Fruit fly (Drosophila melanogaster) whole organism, embryonic: ENCODE results near the gene CG3040.

ENCODE experiments used
- CG10366 ChIP-seq: fragments of 200-800 bp; sonication (Bioruptor generic); IDR thresholded peaks from 2 replicates; pipeline ENCODE4 v1.3.6; 2022; ENCODE audit warnings: missing biosample characterization, missing genetic modification characterization
- CG12942 ChIP-seq: fragments of 200-800 bp; sonication (Bioruptor generic); optimal IDR thresholded peaks from 3 replicates; lab custom pipeline; 2016; ENCODE audit warnings: missing biosample characterization, missing genetic modification characterization
- CG15269 ChIP-seq: fragments of 200-800 bp; sonication (Bioruptor generic); optimal IDR thresholded peaks from 2 replicates; lab custom pipeline; 2018; ENCODE audit warnings: missing biosample characterization, mild to moderate bottlenecking, missing genetic modification characterization, moderate library complexity
- CG1602 ChIP-seq: fragments of 200-800 bp; sonication (Bioruptor generic); optimal IDR thresholded peaks from 3 replicates; lab custom pipeline; 2016; ENCODE audit warnings: missing biosample characterization, missing genetic modification characterization
- CG16813 ChIP-seq: fragments of 200-800 bp; sonication (Bioruptor generic); IDR thresholded peaks from 3 replicates; pipeline ENCODE4 v1.3.6; 2022; ENCODE audit warnings: missing biosample characterization, missing genetic modification characterization; ENCODE audit not compliant: partially characterized antibody
- CG17328 ChIP-seq: fragments of 200-800 bp; sonication (Bioruptor generic); IDR thresholded peaks from 2 replicates; pipeline ENCODE4 v1.3.6; 2022; ENCODE audit warnings: missing biosample characterization, missing genetic modification characterization
- CG18262 ChIP-seq: fragments of 200-800 bp; optimal IDR thresholded peaks from 3 replicates; lab custom pipeline; 2019; ENCODE audit warnings: missing biosample characterization, mild to moderate bottlenecking, missing genetic modification characterization, moderate library complexity
- CG18599 ChIP-seq: fragments of 200-800 bp; sonication (Bioruptor generic); optimal IDR thresholded peaks from 3 replicates; lab custom pipeline; 2017; ENCODE audit warnings: missing biosample characterization, missing genetic modification characterization, mild to moderate bottlenecking, moderate library complexity, missing genetic modification reagents
- CG2116 ChIP-seq: fragments of 200-800 bp; sonication (Bioruptor generic); optimal IDR thresholded peaks from 3 replicates; lab custom pipeline; 2018; ENCODE audit warnings: missing biosample characterization, mild to moderate bottlenecking, missing genetic modification characterization
- CG32532 ChIP-seq: fragments of 200-800 bp; sonication (Bioruptor generic); IDR thresholded peaks from 2 replicates; pipeline ENCODE4 v1.3.6; 2022; ENCODE audit warnings: missing biosample characterization, missing genetic modification characterization
- CG32767 ChIP-seq: fragments of 200-800 bp; sonication (Bioruptor generic); IDR thresholded peaks from 2 replicates; pipeline ENCODE4 v1.3.6; 2022; ENCODE audit warnings: missing biosample characterization, missing genetic modification characterization
- CG3726 ChIP-seq: fragments of 200-800 bp; sonication (Bioruptor generic); IDR thresholded peaks from 3 replicates; pipeline ENCODE4, ENCODE4 v1.3.6; 2022; ENCODE audit warnings: missing biosample characterization, missing genetic modification characterization
- CG4424 ChIP-seq: fragments of 200-800 bp; sonication (Bioruptor generic); optimal IDR thresholded peaks from 3 replicates; lab custom pipeline; 2016; ENCODE audit warnings: missing biosample characterization, missing genetic modification characterization
- CG5245 ChIP-seq: fragments of 200-800 bp; sonication (Bioruptor generic); optimal IDR thresholded peaks from 3 replicates; lab custom pipeline; 2016; ENCODE audit warnings: missing biosample characterization, missing genetic modification characterization
- CG6272 ChIP-seq: fragments of 200-800 bp; sonication (Bioruptor generic); IDR thresholded peaks from 2 replicates; pipeline ENCODE4 v1.3.6; 2022; ENCODE audit warnings: missing biosample characterization, missing genetic modification characterization
- D ChIP-seq, 2 experiments: fragments of 200-800 bp in 1 of 2; fragments of >200 bp in 1 of 2; sonication (Bioruptor generic) in 1 of 2; optimal IDR thresholded peaks; 2 replicates in 1 of 2; 3 replicates in 1 of 2; lab custom pipeline; 2017; ENCODE audit warnings: mild to moderate bottlenecking in 1 of 2, missing biosample characterization in 1 of 2, missing genetic modification characterization in 1 of 2, missing genetic modification reagents in 1 of 2
- Dek ChIP-seq: fragments of 200-800 bp; sonication (Bioruptor generic); optimal IDR thresholded peaks from 3 replicates; lab custom pipeline; 2019; ENCODE audit warnings: missing biosample characterization, mild to moderate bottlenecking, missing genetic modification characterization, moderate library complexity
- Dref ChIP-seq: fragments of 200-800 bp; sonication (Bioruptor generic); IDR thresholded peaks from 2 replicates; pipeline ENCODE4 v1.3.6; 2022; ENCODE audit warnings: missing biosample characterization, missing genetic modification characterization
- HHEX ChIP-seq: fragments of 200-800 bp; sonication (Bioruptor generic); optimal IDR thresholded peaks from 3 replicates; lab custom pipeline; 2017; ENCODE audit warnings: missing biosample characterization, mild to moderate bottlenecking, missing genetic modification characterization, missing genetic modification reagents
- Hr78 ChIP-seq, 2 experiments: fragments of 200-800 bp in 1 of 2; fragments of >200 bp in 1 of 2; sonication (Bioruptor generic) in 1 of 2; optimal IDR thresholded peaks; 2 replicates each; lab custom pipeline; 2017 to 2019; ENCODE audit warnings: missing biosample characterization in 2 of 2, missing genetic modification characterization in 2 of 2, mild to moderate bottlenecking in 1 of 2, moderate library complexity in 1 of 2
- Lpt ChIP-seq: fragments of >200 bp; optimal IDR thresholded peaks from 2 replicates; lab custom pipeline; 2018; ENCODE audit warnings: missing biosample characterization, missing genetic modification characterization
- MESR4 ChIP-seq: fragments of 200-800 bp; sonication (Bioruptor generic); optimal IDR thresholded peaks from 2 replicates; lab custom pipeline; 2018; ENCODE audit warnings: missing biosample characterization, mild to moderate bottlenecking, missing genetic modification characterization, moderate library complexity
- MTF-1 ChIP-seq: fragments of 200-800 bp; sonication (Bioruptor generic); optimal IDR thresholded peaks from 2 replicates; lab custom pipeline; 2018; ENCODE audit warnings: missing biosample characterization, mild to moderate bottlenecking, missing genetic modification characterization, borderline replicate concordance
- Meics ChIP-seq: fragments of 200-800 bp; sonication (Bioruptor generic); optimal IDR thresholded peaks from 2 replicates; lab custom pipeline; 2017; ENCODE audit warnings: missing biosample characterization, mild to moderate bottlenecking, missing genetic modification characterization
- Neu2 ChIP-seq: fragments of 200-800 bp; sonication (Bioruptor generic); optimal IDR thresholded peaks from 3 replicates; lab custom pipeline; 2016; ENCODE audit warnings: missing biosample characterization, missing genetic modification characterization, borderline replicate concordance
- Nf-YA ChIP-seq: fragments of 200-800 bp; sonication (Bioruptor generic); IDR thresholded peaks from 2 replicates; pipeline ENCODE4 v1.3.6; 2022; ENCODE audit warnings: missing biosample characterization, missing genetic modification characterization
- Xbp1 ChIP-seq: fragments of 200-800 bp; sonication (Bioruptor generic); optimal IDR thresholded peaks from 3 replicates; lab custom pipeline; 2016; ENCODE audit warnings: missing biosample characterization, mild to moderate bottlenecking, missing genetic modification characterization
- ara ChIP-seq: fragments of 200-800 bp; sonication (Bioruptor generic); IDR thresholded peaks from 2 replicates; pipeline ENCODE4 v1.3.6; 2022; ENCODE audit warnings: missing biosample characterization, missing genetic modification characterization
- cas ChIP-seq: fragments of 200-800 bp; sonication (Bioruptor generic); IDR thresholded peaks from 2 replicates; pipeline ENCODE4 v1.3.6; 2022; ENCODE audit warnings: missing biosample characterization, missing genetic modification characterization
- cato ChIP-seq: fragments of 200-800 bp; sonication (Bioruptor generic); optimal IDR thresholded peaks from 2 replicates; lab custom pipeline; 2016; ENCODE audit warnings: missing biosample characterization, missing genetic modification characterization, borderline replicate concordance
- crp ChIP-seq, 2 experiments: fragments of 200-800 bp; sonication (Bioruptor generic); optimal IDR thresholded peaks; 2 replicates in 1 of 2; 3 replicates in 1 of 2; lab custom pipeline; 2017; ENCODE audit warnings: missing biosample characterization in 2 of 2, missing genetic modification characterization in 2 of 2, mild to moderate bottlenecking in 1 of 2, moderate library complexity in 1 of 2
- fu2 ChIP-seq: fragments of 200-800 bp; sonication (Bioruptor generic); optimal IDR thresholded peaks from 2 replicates; lab custom pipeline; 2016; ENCODE audit warnings: missing biosample characterization, missing genetic modification characterization
- gce ChIP-seq: fragments of 200-800 bp; sonication (Bioruptor generic); IDR thresholded peaks from 3 replicates; pipeline ENCODE4 v1.3.6; 2022; ENCODE audit warnings: missing biosample characterization, missing genetic modification characterization
- grn ChIP-seq: fragments of 200-800 bp; sonication (Bioruptor generic); optimal IDR thresholded peaks from 3 replicates; lab custom pipeline; 2017; ENCODE audit warnings: missing biosample characterization, missing genetic modification characterization
- hth ChIP-seq: fragments of >200 bp; optimal IDR thresholded peaks from 2 replicates; lab custom pipeline; 2017; ENCODE audit warnings: inconsistent platforms
- kni ChIP-seq: fragments of 200-800 bp; sonication (Bioruptor generic); optimal IDR thresholded peaks from 3 replicates; lab custom pipeline; 2017; ENCODE audit warnings: mild to moderate bottlenecking, missing biosample characterization, missing genetic modification reagents, missing genetic modification characterization
- oc ChIP-seq: fragments of 200-800 bp; sonication (Bioruptor generic); optimal IDR thresholded peaks from 2 replicates; lab custom pipeline; 2018; ENCODE audit warnings: missing biosample characterization, mild to moderate bottlenecking, missing genetic modification characterization, moderate library complexity
- phol ChIP-seq: fragments of 200-800 bp; sonication (Bioruptor generic); optimal IDR thresholded peaks from 3 replicates; lab custom pipeline; 2018; ENCODE audit warnings: missing biosample characterization, mild to moderate bottlenecking, missing genetic modification characterization, moderate library complexity
- prd ChIP-seq, 3 experiments: fragments of >200 bp in 2 of 3; fragments of 200-800 bp in 1 of 3; sonication (Bioruptor generic) in 1 of 3; optimal IDR thresholded peaks in 2 of 3; IDR thresholded peaks in 1 of 3; 2 replicates in 2 of 3; 3 replicates in 1 of 3; pipeline versions ENCODE4 v1.3.6 to Lab custom; 2017 to 2022; ENCODE audit warnings: missing biosample characterization in 1 of 3, missing genetic modification characterization in 1 of 3
- rib ChIP-seq: fragments of 200-800 bp; sonication (Bioruptor generic); IDR thresholded peaks from 2 replicates; pipeline ENCODE4 v1.3.6; 2022; ENCODE audit warnings: missing biosample characterization, missing genetic modification characterization
- shn ChIP-seq: fragments of 200-800 bp; sonication (Bioruptor generic); optimal IDR thresholded peaks from 3 replicates; lab custom pipeline; 2016; ENCODE audit warnings: missing biosample characterization, missing genetic modification characterization

The CG3040 gene

DNA sequence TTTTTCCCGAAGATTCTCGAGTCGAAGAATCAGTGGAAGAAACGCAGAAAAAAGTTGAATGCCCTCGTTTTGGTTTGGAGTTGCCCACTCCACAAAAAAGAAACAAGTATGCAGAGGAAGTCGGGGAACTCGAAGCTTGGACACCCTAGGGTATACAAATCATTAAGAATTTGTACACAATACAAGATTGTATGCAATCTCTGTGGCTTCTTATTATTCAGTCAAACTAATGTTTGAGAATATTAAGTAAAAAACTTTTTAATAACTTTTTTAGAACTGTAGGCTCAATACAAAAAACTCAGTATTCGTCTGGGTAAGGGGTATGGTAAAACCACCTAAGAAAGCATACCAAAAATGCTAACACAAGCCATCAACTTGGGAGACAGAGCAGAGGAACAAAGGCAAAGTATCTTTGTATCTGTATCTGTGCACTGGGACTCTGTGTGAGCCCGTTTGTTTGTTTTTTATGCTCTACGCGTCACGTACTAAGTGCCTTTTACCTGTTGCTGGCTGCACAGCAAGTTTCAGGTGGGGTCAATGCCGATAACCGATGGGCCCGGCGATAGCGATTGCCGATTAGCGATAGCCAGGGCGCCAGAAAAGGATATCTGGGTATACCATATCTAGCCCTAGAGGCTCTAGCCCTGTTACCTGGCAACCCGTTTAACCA, 12.1 kb upstream of the CG3040 start (continued):
- peak; percentile 44 for TF ChIP-seq Dek (tag; lab: Kevin White, UChicago)
- peak; percentile 67 for TF ChIP-seq grn (GFP tag; lab: Kevin White, UChicago)
- TF ChIP-seq CG10366 (GFP tag; lab: Robert Waterston, UW) = peak; percentile 77
- peak; percentile 73 for TF ChIP-seq gce (GFP tag; lab: Robert Waterston, UW)
- peak; percentile 14 for TF ChIP-seq Meics (GFP tag; lab: Kevin White, UChicago)
- peak; percentile 44 for TF ChIP-seq fu2 (GFP tag; lab: Kevin White, UChicago)
- TF ChIP-seq kni (GFP tag; lab: Kevin White, UChicago) = peak; percentile 89
- TF ChIP-seq CG17328 (GFP tag; lab: Robert Waterston, UW) = peak; percentile 82
- TF ChIP-seq shn (GFP tag; lab: Kevin White, UChicago) = peak; percentile 63
- no peak for TF ChIP-seq prd (optimal IDR thresholded peaks at IDR 0.05; lab: Kevin White, UChicago)
- peak; percentile 81 for TF ChIP-seq prd (GFP tag; IDR thresholded peaks at IDR 0.05; lab: Robert Waterston, UW)
- TF ChIP-seq hth (lab: Kevin White, UChicago) = no peak
- peak; percentile 40 for TF ChIP-seq HHEX (GFP tag; lab: Kevin White, UChicago)
- TF ChIP-seq oc (tag; lab: Kevin White, UChicago) = peak; percentile 73
- peak; percentile 50 for TF ChIP-seq D (optimal IDR thresholded peaks at IDR 0.05; lab: Kevin White, UChicago)
- TF ChIP-seq D (GFP tag; optimal IDR thresholded peaks at IDR 0.05; lab: Kevin White, UChicago) = peak; percentile 79
- TF ChIP-seq Xbp1 (GFP tag; lab: Kevin White, UChicago) = peak; percentile 76
- peak; percentile 6 for TF ChIP-seq cato (GFP tag; lab: Kevin White, UChicago)
- TF ChIP-seq CG2116 (GFP tag; lab: Kevin White, UChicago) = peak; percentile 22
- no peak for TF ChIP-seq crp (GFP tag; optimal IDR thresholded peaks at IDR 0.05; lab: Kevin White, UChicago)
- TF ChIP-seq Dref (GFP tag; lab: Robert Waterston, UW) = peak; percentile 59
- TF ChIP-seq CG12942 = peak; percentile 34
- TF ChIP-seq CG32532 (GFP tag; lab: Robert Waterston, UW) = peak; percentile 54
- TF ChIP-seq phol (tag; lab: Kevin White, UChicago) = peak; percentile 81
- peak; percentile 92 for TF ChIP-seq CG18262 (tag; lab: Kevin White, UChicago)
- peak; percentile 39; the same call in 1 of the 2 replicates for TF ChIP-seq CG6272 (GFP tag; lab: Robert Waterston, UW)
- TF ChIP-seq MESR4 (GFP tag; lab: Kevin White, UChicago) = no peak
- no peak for TF ChIP-seq Neu2 (GFP tag; lab: Kevin White, UChicago)
- peak; percentile 76 for TF ChIP-seq CG5245 (GFP tag; lab: Kevin White, UChicago)
- 0 out of 2 replicates have a peak, but pooled peaks have one; percentile 39 for TF ChIP-seq CG32767 (GFP tag; lab: Robert Waterston, UW)
- TF ChIP-seq CG16813 (GFP tag; lab: Robert Waterston, UW) = peak; percentile 54; the same call in 2 of the 3 replicates
- no peak for TF ChIP-seq Hr78 (GFP tag; optimal IDR thresholded peaks at IDR 0.05; lab: Kevin White, UChicago)
- TF ChIP-seq ara (GFP tag; lab: Robert Waterston, UW) = peak; percentile 92
- TF ChIP-seq CG15269 (tag; lab: Kevin White, UChicago) = peak; percentile 56
- no peak for TF ChIP-seq rib (GFP tag; lab: Robert Waterston, UW)
- peak; percentile 81 for TF ChIP-seq CG4424 (GFP tag; lab: Kevin White, UChicago)
- peak; percentile 79 for TF ChIP-seq CG1602 (GFP tag; lab: Kevin White, UChicago)
- peak; percentile 24 for TF ChIP-seq MTF-1
- no peak for TF ChIP-seq cas
- peak; percentile 79 for TF ChIP-seq CG3726 (GFP tag; lab: Robert Waterston, UW)
- TF ChIP-seq Lpt = no peak
- TF ChIP-seq Nf-YA (GFP tag; lab: Robert Waterston, UW) = no peak
- TF ChIP-seq CG18599 (GFP tag; lab: Kevin White, UChicago) = peak; percentile 72
